Fruit fly (Drosophila melanogaster) ovary, adult (tissue): ENCODE data around the gene CG44954.

Source experiments
- CG17801 ChIP-seq: fragments of 200-800 bp; optimal IDR thresholded peaks from 2 replicates; lab custom pipeline; 2019; ENCODE audit warnings: missing biosample characterization, mild to moderate bottlenecking, missing genetic modification characterization, moderate library complexity; ENCODE audit not compliant: partially characterized antibody

CG44954 gene

dm6 chr3R:30596704-30597103, 25.0 kb downstream of the CG44954 start, which contains the start of gene CG31019:
Gene CG31019 (plus strand): TSS chr3R:30597004.
- no peak for TF ChIP-seq CG17801

DNA sequence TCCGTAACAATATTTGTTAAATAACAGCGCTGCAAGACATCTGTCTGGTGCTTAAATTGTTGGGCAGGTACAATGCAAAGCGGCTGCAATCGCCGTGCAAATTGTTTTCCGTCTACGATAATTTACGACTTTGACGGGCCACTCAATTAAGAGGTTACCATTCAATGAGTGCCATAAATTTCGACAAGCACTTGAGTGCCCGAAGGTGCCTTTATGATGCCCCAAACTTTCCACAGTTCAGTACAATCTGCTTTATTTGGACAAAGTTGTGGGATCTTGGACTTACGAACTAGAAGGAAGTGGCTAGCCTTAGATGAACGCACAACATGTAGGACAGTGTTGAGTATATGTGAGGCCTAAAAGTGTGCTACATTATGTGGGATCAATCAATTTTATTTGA, 29.0 kb downstream of the CG44954 start:
- no peak for TF ChIP-seq CG17801

- no peak for TF ChIP-seq CG17801
Observed at dm6 chr3R:30590845-30591244, 30.9 kb downstream of the CG44954 start.

DNA sequence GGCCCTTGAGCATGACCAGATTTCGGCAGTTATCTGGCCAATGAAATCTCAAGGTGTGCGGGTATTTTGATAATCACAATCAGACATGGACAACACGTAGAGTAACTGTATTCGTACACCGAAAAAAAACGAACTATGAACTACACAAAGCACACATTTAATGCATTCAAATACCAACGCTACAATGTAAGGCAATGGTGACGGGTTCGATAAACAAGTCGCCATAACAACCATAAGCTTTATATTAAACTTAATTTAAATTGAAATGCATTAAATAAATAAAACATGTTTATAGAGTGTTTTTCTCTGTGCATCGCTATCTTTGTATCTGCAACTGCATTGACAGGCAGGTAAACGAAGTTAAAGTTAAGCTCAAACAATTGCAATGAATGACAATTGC, 31.5 kb downstream of the CG44954 start:
- TF ChIP-seq CG17801: no peak

DNA sequence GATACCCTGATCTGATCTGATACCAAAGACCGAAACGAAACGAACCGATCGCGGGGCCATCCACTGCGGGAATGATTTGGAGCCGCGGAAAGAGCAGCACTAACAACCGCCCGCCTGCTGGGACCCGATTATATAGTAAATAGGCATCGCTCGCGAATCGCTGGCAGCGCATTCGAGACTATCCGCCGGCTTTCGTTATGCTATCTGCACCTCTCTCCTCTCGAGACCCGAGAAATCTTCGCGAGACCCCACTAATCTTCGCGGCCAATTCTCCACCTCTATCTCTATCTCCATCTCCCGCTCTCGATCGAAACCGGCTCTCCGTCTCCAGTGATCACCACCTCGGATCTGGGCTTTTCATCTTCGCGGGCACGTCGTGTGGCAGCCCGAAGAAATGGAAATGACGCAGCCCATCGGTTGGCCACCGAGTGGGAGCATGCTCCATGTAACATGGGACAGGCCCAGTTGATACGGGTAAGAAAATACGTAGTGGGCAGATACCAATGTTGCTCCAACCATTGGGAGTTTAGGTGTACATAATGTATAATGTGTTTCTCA, 34.4 kb downstream of the CG44954 start, which contains the start of gene CG9717:
Gene CG9717 (minus strand): TSS at position 107 of the 558 bp plus-strand sequence.
- TF ChIP-seq CG17801: no peak

DNA sequence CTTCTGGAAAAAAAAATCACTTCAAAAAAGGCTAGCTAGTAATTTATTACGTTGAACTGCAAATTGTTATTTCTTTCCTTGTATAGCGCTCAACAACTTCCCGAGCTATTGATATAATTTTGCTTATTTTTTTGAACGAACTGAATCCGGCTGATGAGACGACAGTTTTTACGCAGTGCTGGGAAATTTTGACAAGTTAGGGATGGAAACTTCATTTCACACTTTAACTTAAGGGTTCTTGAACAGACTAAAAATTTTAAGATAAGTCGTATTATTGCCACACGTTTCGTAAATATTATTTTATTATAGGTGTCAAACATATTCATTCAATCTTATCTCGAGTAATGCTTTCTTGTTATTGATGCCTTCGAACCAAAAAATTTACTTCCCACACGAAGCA, 38.2 kb downstream of the CG44954 start, which contains the start of gene Rpt6R:
Gene Rpt6R (minus strand): TSS at position 156 of the 400 bp plus-strand sequence.
- no peak for TF ChIP-seq CG17801

- no peak for TF ChIP-seq CG17801
Observed at dm6 chr3R:30579129-30579528, 42.6 kb downstream of the CG44954 start, which contains the start of gene CG9702. Gene CG9702 (plus strand): TSS chr3R:30579429.

- no peak for TF ChIP-seq CG17801
Observed at dm6 chr3R:30570554-30571141, 51.1 kb downstream of the CG44954 start.
